Worm (Caenorhabditis elegans) whole organism, young adult: Measurements from ENCODE around the gene aqp-12.

Experiments
- B0019.2 ChIP-seq: fragments of 200-800 bp; sonication (Bioruptor generic); conservative IDR thresholded peaks from 2 replicates; pipeline ENCODE4 v1.3.6; 2022; ENCODE audit warnings: missing genetic modification reagents, missing genetic modification characterization, missing compliant biosample characterization
- C06A6.2 ChIP-seq: fragments of 200-800 bp; sonication (Bioruptor generic); conservative IDR thresholded peaks from 2 replicates; pipeline ENCODE4 v1.3.6; 2022; ENCODE audit warnings: missing genetic modification characterization, missing compliant biosample characterization
- F37B4.10 ChIP-seq: fragments of 200-800 bp; sonication (Bioruptor generic); IDR thresholded peaks from 2 replicates; pipeline ENCODE4 v1.3.6; 2022; ENCODE audit warnings: missing genetic modification characterization, missing compliant biosample characterization
- F55B11.4 ChIP-seq: sonication (generic microtip); optimal IDR thresholded peaks from 2 replicates; lab custom pipeline; 2016; ENCODE audit warnings: missing compliant biosample characterization, missing genetic modification characterization, borderline replicate concordance; ENCODE audit not compliant: insufficient read depth
- K12H6.12 ChIP-seq: fragments of 200-800 bp; sonication (Bioruptor generic); optimal IDR thresholded peaks from 2 replicates; lab custom pipeline; 2018; ENCODE audit warnings: mild to moderate bottlenecking, missing genetic modification characterization, missing compliant biosample characterization
- T26A5.8 ChIP-seq: sonication (generic microtip); optimal IDR thresholded peaks from 2 replicates; lab custom pipeline; 2016; ENCODE audit warnings: missing genetic modification characterization, missing compliant biosample characterization
- athp-1 ChIP-seq: sonication (generic microtip); optimal IDR thresholded peaks from 2 replicates; lab custom pipeline; 2017; ENCODE audit warnings: mild to moderate bottlenecking, missing genetic modification characterization, missing compliant biosample characterization
- bed-1 ChIP-seq: fragments of 200-800 bp; sonication (Bioruptor generic); IDR thresholded peaks from 2 replicates; pipeline ENCODE4 v1.3.6; 2022; ENCODE audit warnings: missing genetic modification reagents, missing genetic modification characterization, missing compliant biosample characterization
- cebp-2 ChIP-seq: fragments of 200-800 bp; sonication (Bioruptor generic); IDR thresholded peaks from 2 replicates; pipeline ENCODE4 v1.3.6; 2022; ENCODE audit warnings: missing genetic modification characterization, missing compliant biosample characterization
- ceh-58 ChIP-seq: fragments of 200-800 bp; sonication (Bioruptor generic); IDR thresholded peaks from 2 replicates; pipeline ENCODE4 v1.3.6; 2022; ENCODE audit warnings: missing genetic modification characterization, missing compliant biosample characterization
- ceh-79 ChIP-seq: sonication (generic microtip); optimal IDR thresholded peaks from 2 replicates; lab custom pipeline; 2017; ENCODE audit warnings: mild to moderate bottlenecking, missing genetic modification characterization, missing compliant biosample characterization
- ceh-91 ChIP-seq: fragments of 200-800 bp; sonication (Bioruptor generic); IDR thresholded peaks from 2 replicates; pipeline ENCODE4 v1.3.6; 2022; ENCODE audit warnings: missing genetic modification reagents, missing genetic modification characterization, missing compliant biosample characterization
- chd-7 ChIP-seq: sonication (generic microtip); optimal IDR thresholded peaks from 2 replicates; lab custom pipeline; 2016; ENCODE audit warnings: mild to moderate bottlenecking, missing genetic modification characterization, moderate library complexity, missing compliant biosample characterization
- egl-18 ChIP-seq: fragments of 200-800 bp; sonication (Bioruptor generic); IDR thresholded peaks from 2 replicates; pipeline ENCODE4 v1.3.6; 2022; ENCODE audit warnings: missing genetic modification reagents, missing genetic modification characterization, missing compliant biosample characterization
- egrh-3 ChIP-seq: fragments of 200-800 bp; sonication (Bioruptor generic); IDR thresholded peaks from 2 replicates; pipeline ENCODE4 v1.3.6; 2022; ENCODE audit warnings: missing genetic modification reagents, missing genetic modification characterization, missing compliant biosample characterization
- fkh-3 ChIP-seq: sonication (generic microtip); optimal IDR thresholded peaks from 2 replicates; lab custom pipeline; 2016; ENCODE audit warnings: mild to moderate bottlenecking, missing genetic modification characterization, missing compliant biosample characterization
- let-607 ChIP-seq, 2 experiments: fragments of 200-800 bp in 1 of 2; sonication (Bioruptor generic) in 1 of 2; sonication (generic microtip) in 1 of 2; optimal IDR thresholded peaks; 2 replicates each; lab custom pipeline; 2016 to 2018; ENCODE audit warnings: mild to moderate bottlenecking in 2 of 2, missing compliant biosample characterization in 2 of 2, missing genetic modification characterization in 2 of 2, moderate library complexity in 2 of 2, missing genotype in 1 of 2
- lin-26 ChIP-seq: fragments of 200-800 bp; sonication (Bioruptor generic); IDR thresholded peaks from 2 replicates; pipeline ENCODE4 v1.3.6; 2022; ENCODE audit warnings: missing genetic modification reagents, missing genetic modification characterization, missing compliant biosample characterization
- lsl-1 ChIP-seq: fragments of 200-800 bp; sonication (Bioruptor generic); optimal IDR thresholded peaks from 2 replicates; lab custom pipeline; 2018; ENCODE audit warnings: mild to moderate bottlenecking, missing genetic modification characterization, moderate library complexity, missing compliant biosample characterization
- mel-28 ChIP-seq: sonication (generic microtip); optimal IDR thresholded peaks from 2 replicates; lab custom pipeline; 2016; ENCODE audit warnings: borderline replicate concordance, mild to moderate bottlenecking, missing genetic modification characterization, missing compliant biosample characterization
- mxl-1 ChIP-seq: sonication (generic microtip); optimal IDR thresholded peaks from 2 replicates; lab custom pipeline; 2016; ENCODE audit warnings: missing genetic modification characterization, missing compliant biosample characterization
- nfya-1 ChIP-seq: sonication (generic microtip); optimal IDR thresholded peaks from 2 replicates; lab custom pipeline; 2017; ENCODE audit warnings: antibody characterized with exemption, missing compliant biosample characterization, missing genetic modification characterization, borderline replicate concordance; ENCODE audit not compliant: insufficient read depth
- nhr-27 ChIP-seq: fragments of 200-800 bp; sonication (Bioruptor generic); optimal IDR thresholded peaks from 2 replicates; lab custom pipeline; 2018; ENCODE audit warnings: mild to moderate bottlenecking, missing genetic modification characterization, moderate library complexity, missing compliant biosample characterization
- nhr-80 ChIP-seq: sonication (generic microtip); optimal IDR thresholded peaks from 2 replicates; lab custom pipeline; 2016; ENCODE audit warnings: missing genetic modification characterization, missing compliant biosample characterization
- pha-4 ChIP-seq: fragments of 150-350 bp; sonication (generic microtip); optimal IDR thresholded peaks from 2 replicates; lab custom pipeline; 2014; ENCODE audit warnings: missing biosample characterization, missing genetic modification reagents, missing genetic modification characterization
- sea-2 ChIP-seq: fragments of 200-800 bp; sonication (Bioruptor generic); IDR thresholded peaks from 2 replicates; pipeline ENCODE4 v1.3.6; 2022; ENCODE audit warnings: missing genetic modification characterization, missing compliant biosample characterization
- snpc-4 ChIP-seq, 5 experiments: fragments of 150-350 bp in 1 of 5; sonication (generic microtip) in 4 of 5; optimal IDR thresholded peaks; 2 replicates each; lab custom pipeline; 2014 to 2018; ENCODE audit warnings: missing genetic modification characterization in 5 of 5, missing biosample characterization in 3 of 5, antibody characterized with exemption in 2 of 5, mild to moderate bottlenecking in 2 of 5, missing compliant biosample characterization in 2 of 5, missing genotype in 2 of 5, moderate library complexity in 2 of 5, missing genetic modification reagents in 1 of 5
- tlf-1 ChIP-seq: fragments of 200-800 bp; sonication (Bioruptor generic); optimal IDR thresholded peaks from 2 replicates; lab custom pipeline; 2018; ENCODE audit warnings: mild to moderate bottlenecking, missing genetic modification characterization, missing compliant biosample characterization
- unc-130 ChIP-seq: sonication (generic microtip); optimal IDR thresholded peaks from 2 replicates; lab custom pipeline; 2016; ENCODE audit warnings: missing genetic modification reagents, missing genetic modification characterization, missing compliant biosample characterization
- zfh-2 ChIP-seq: fragments of 200-800 bp; sonication (Bioruptor generic); conservative IDR thresholded peaks from 2 replicates; pipeline ENCODE4 v1.3.6; 2022; ENCODE audit warnings: missing genetic modification reagents, missing genetic modification characterization, missing compliant biosample characterization
- ztf-18 ChIP-seq: sonication (generic microtip); optimal IDR thresholded peaks from 2 replicates; lab custom pipeline; 2016; ENCODE audit warnings: missing genotype, mild to moderate bottlenecking, missing genetic modification characterization, missing compliant biosample characterization
- ztf-25 ChIP-seq: fragments of 200-800 bp; sonication (Bioruptor generic); IDR thresholded peaks from 2 replicates; pipeline ENCODE4 v1.3.6; 2022; ENCODE audit warnings: missing genetic modification reagents, missing genetic modification characterization, missing compliant biosample characterization
- ztf-3 ChIP-seq: fragments of 200-800 bp; sonication (Bioruptor generic); optimal IDR thresholded peaks from 2 replicates; lab custom pipeline; 2018; ENCODE audit warnings: mild to moderate bottlenecking, missing genetic modification characterization, missing compliant biosample characterization

aqp-12 gene

DNA sequence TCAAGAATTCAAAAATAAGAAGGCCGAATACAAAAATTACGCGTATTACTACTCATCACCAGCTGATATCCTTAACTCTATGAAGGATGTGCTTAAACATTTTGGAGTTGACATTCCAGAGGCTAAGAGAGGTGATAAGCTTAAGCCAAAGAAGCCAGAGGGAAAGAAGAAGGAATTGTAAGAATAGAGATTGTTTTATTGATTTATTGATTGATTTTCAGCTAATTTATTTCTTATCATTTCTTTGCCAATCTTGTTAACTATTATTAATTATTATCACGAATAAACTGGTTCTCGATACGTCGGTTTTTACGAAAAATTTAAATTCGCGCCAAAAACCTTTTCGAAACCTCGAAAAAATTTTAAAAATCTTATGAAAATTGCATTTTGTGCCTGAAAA lies 38.8 kb downstream of the aqp-12 start:
- TF ChIP-seq mel-28 = no peak
- no peak for TF ChIP-seq mxl-1 (tag; lab: Kevin White, UChicago)
- TF ChIP-seq fkh-3 = no peak
- TF ChIP-seq nhr-80 = no peak
- no peak for TF ChIP-seq ceh-91 (GFP tag; lab: Robert Waterston, UW)
- TF ChIP-seq K12H6.12 (tag; lab: Kevin White, UChicago) = no peak
- no peak for TF ChIP-seq F55B11.4 (tag; lab: Kevin White, UChicago)
- TF ChIP-seq bed-1 (GFP tag; lab: Robert Waterston, UW) = no peak
- TF ChIP-seq zfh-2 (GFP tag; lab: Robert Waterston, UW) = no peak
- TF ChIP-seq F37B4.10 (GFP tag; lab: Robert Waterston, UW) = no peak
- no peak for TF ChIP-seq ztf-18 (tag; lab: Kevin White, UChicago)
- TF ChIP-seq nfya-1 (tag; lab: Kevin White, UChicago) = no peak
- TF ChIP-seq B0019.2 (GFP tag; lab: Robert Waterston, UW) = no peak
- TF ChIP-seq ztf-25 (GFP tag; lab: Robert Waterston, UW) = no peak
- TF ChIP-seq C06A6.2 (GFP tag; lab: Robert Waterston, UW) = no peak
- TF ChIP-seq, all 124 proteins: peak for 0

DNA sequence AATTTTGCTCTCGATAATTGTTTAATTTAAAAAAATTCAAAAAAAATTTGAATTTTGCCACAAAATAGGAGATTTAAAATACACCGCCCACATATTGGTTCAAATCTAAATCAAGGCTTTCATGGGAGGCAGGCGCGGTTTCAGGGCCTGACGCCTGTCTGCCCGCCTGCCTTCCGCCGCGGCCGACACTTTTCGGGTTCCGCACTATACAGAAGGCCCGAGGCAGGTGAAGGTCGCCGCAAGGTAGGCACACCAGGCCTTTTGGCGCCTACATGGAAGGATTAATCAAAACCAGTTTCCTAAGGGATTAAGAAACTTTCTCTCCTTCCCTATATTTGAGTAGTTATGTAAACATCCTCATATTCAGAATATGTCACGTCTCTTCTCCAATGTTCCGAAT lies 39.5 kb downstream of the aqp-12 start, which contains the start of gene Y57A10A.24:
TSS of gene Y57A10A.24 (plus strand) at position 396 of the 400 bp plus-strand sequence.
- TF ChIP-seq nhr-27 (tag; lab: Kevin White, UChicago) = peak; percentile 4
- TF ChIP-seq lsl-1 = no peak
- TF ChIP-seq egrh-3 = peak; percentile 36; the same call in 1 of the 2 replicates

DNA sequence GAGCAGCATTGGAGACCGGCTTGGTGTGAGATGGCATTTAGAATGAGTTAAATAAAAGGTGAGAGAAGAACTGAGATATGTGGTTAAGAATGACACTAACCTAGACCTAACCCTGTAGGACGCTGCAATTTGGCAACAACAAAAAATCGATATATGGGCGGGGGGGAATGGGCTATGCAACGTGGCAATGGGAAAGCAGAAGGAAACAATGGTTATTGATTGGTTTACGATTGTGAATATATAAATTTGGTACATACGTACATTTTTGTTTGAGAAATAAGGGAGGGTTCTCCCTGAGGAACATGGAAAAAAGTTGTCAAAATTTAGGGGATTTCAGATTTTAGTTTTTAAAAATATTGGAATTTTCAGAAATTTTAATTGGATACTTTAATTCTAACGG lies 46.0 kb downstream of the aqp-12 start, which contains the start of gene tag-276:
TSS of gene tag-276 (minus strand) at position 101 of the 400 bp plus-strand sequence.
- no peak for TF ChIP-seq tlf-1 (GFP tag; lab: Kevin White, UChicago)
- no peak for TF ChIP-seq zfh-2 (GFP tag; lab: Robert Waterston, UW)
- TF ChIP-seq sea-2 = no peak

DNA sequence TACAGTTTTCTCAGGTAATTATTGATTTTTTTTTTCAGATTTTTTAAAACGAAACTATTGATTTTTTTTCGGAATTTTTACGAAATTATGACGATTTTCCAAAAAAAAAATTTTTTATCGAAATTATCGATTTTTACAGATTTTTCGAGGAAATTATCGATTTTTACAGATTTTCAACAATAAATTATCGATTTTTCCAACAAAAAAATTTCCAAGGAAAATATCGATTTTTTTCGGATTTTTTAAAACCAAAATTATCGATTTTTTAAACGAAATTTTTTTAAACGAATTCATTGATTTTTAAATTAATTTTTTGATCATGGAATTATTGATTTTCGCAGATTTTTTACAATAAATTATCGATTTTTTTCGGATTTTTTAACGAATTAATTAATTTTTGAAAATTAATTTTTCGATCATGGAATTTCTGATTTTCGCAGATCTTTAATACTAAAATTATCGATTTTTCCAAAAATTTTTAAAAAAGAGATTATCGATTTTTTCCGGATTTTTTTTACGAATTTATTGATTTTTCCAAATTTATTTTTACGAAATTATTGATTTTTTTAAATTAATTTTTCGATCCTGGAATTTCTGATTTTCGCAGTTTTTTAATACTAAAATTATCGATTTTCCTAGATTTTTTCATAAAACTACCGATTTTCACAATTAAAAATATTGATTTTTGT lies 52.7 kb downstream of the aqp-12 start:
- TF ChIP-seq ceh-91 (GFP tag; lab: Robert Waterston, UW) (no peak), egl-18 (GFP tag; lab: Robert Waterston, UW) (no peak), T26A5.8 (no peak), C06A6.2 (GFP tag; lab: Robert Waterston, UW) (no peak), cebp-2 (GFP tag; lab: Robert Waterston, UW) (no peak), ceh-58 (no peak), bed-1 (GFP tag; lab: Robert Waterston, UW) (no peak)

DNA sequence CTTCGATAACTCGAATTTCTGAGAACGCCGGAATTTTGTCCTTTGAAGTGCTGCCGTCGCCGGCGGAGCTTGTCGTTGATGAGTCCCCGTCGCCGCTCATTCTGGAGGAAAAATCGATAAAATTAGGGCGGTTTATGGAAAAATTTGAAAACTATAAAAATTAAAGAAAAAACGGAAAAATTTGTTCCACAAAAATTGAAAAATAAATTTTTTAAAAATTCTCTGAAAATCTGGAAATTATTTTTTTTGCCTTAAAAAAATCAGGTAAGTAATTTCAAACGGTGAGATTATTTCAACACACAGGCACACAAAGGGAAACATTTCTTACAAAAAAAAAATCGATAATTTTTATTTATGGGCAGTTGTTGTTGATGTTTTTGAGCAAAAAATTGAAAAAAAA lies 53.5 kb downstream of the aqp-12 start, which contains the start of gene parn-2:
TSS of gene parn-2 (minus strand) at position 101 of the 400 bp plus-strand sequence.
- TF ChIP-seq unc-130 (no peak), T26A5.8 (no peak), lin-26 (GFP tag; lab: Robert Waterston, UW) (no peak), pha-4 (no peak), chd-7 (tag; lab: Kevin White, UChicago) (no peak), snpc-4 (GFP tag; optimal IDR thresholded peaks at IDR 0.05; lab: Kevin White, UChicago) (no peak), snpc-4 (tag; optimal IDR thresholded peaks at IDR 0.05; lab: Kevin White, UChicago) (no peak), ztf-3 (GFP tag; lab: Kevin White, UChicago) (no peak), let-607 (tag; optimal IDR thresholded peaks at IDR 0.05; lab: Kevin White, UChicago) (no peak), ceh-79 (tag; lab: Kevin White, UChicago) (no peak), athp-1 (tag; lab: Kevin White, UChicago) (no peak), zfh-2 (GFP tag; lab: Robert Waterston, UW) (no peak)
